Fruit fly (Drosophila melanogaster): Measurements from ENCODE around the gene CG10576.

- TF ChIP-seq sv (GFP tag; optimal IDR thresholded peaks at IDR 0.05) (no peak), dmrt93B (GFP tag; optimal IDR thresholded peaks at IDR 0.05) (no peak), pan (optimal IDR thresholded peaks at IDR 0.05) (no peak), CG32264 (GFP tag; optimal IDR thresholded peaks at IDR 0.05) (no peak), rgr (GFP tag; optimal IDR thresholded peaks at IDR 0.05) (no peak), Myc (optimal IDR thresholded peaks at IDR 0.05) (no peak), lola (GFP tag; optimal IDR thresholded peaks at IDR 0.05) (no peak), psq (GFP tag; optimal IDR thresholded peaks at IDR 0.05) (no peak), woc (GFP tag; optimal IDR thresholded peaks at IDR 0.05) (no peak), Hr83 (GFP tag; optimal IDR thresholded peaks at IDR 0.05; ENCODE audit: poor library complexity, severe bottlenecking) (no peak), usp (GFP tag; optimal IDR thresholded peaks at IDR 0.05) (no peak), Sp1 (GFP tag; optimal IDR thresholded peaks at IDR 0.05) (no peak), HLH106 (tag; optimal IDR thresholded peaks at IDR 0.05) (no peak)
These were observed 22.0 kb upstream of the CG10576 start for dm6 chr3L:5787476-5787875.
